Fruit fly (Drosophila melanogaster) whole organism, prepupa: Measurements from ENCODE around the gene Cals.
A peak's percentile ranks its signal among the peaks of the same experiment; 100 is the strongest.

Source experiments
- CG10631 ChIP-seq: fragments of 200-800 bp; sonication (Bioruptor generic); optimal IDR thresholded peaks from 2 replicates; lab custom pipeline; 2016; ENCODE audit warnings: missing biosample characterization, missing genetic modification characterization
- CG3032 ChIP-seq: fragments of 200-800 bp; optimal IDR thresholded peaks from 2 replicates; lab custom pipeline; 2019; ENCODE audit warnings: missing biosample characterization, mild to moderate bottlenecking, missing genetic modification characterization, moderate library complexity
- CG34406 ChIP-seq: fragments of 200-800 bp; sonication (Bioruptor generic); optimal IDR thresholded peaks from 3 replicates; lab custom pipeline; 2016; ENCODE audit warnings: missing biosample characterization, missing genetic modification characterization
- CG6276 ChIP-seq: fragments of 200-800 bp; sonication (Bioruptor generic); optimal IDR thresholded peaks from 2 replicates; lab custom pipeline; 2017; ENCODE audit warnings: missing biosample characterization, mild to moderate bottlenecking, missing genetic modification characterization
- CG6808 ChIP-seq: fragments of 200-800 bp; sonication (Bioruptor generic); optimal IDR thresholded peaks from 3 replicates; lab custom pipeline; 2017; ENCODE audit warnings: missing biosample characterization, missing genetic modification characterization, mild to moderate bottlenecking, moderate library complexity, missing genetic modification reagents
- CG7368 ChIP-seq: fragments of 200-800 bp; sonication (Bioruptor generic); optimal IDR thresholded peaks from 3 replicates; lab custom pipeline; 2016; ENCODE audit warnings: missing biosample characterization, missing genetic modification characterization
- CG8119 ChIP-seq: fragments of 200-800 bp; sonication (Bioruptor generic); IDR thresholded peaks from 3 replicates; pipeline ENCODE4 v1.3.6; 2022; ENCODE audit warnings: missing biosample characterization, missing genetic modification characterization
- CG8319 ChIP-seq: fragments of 200-800 bp; sonication (Bioruptor generic); optimal IDR thresholded peaks from 3 replicates; lab custom pipeline; 2016; ENCODE audit warnings: missing biosample characterization, missing genetic modification characterization
- CG9139 ChIP-seq: fragments of 200-800 bp; sonication (Bioruptor generic); optimal IDR thresholded peaks from 3 replicates; lab custom pipeline; 2017; ENCODE audit warnings: missing biosample characterization, mild to moderate bottlenecking, missing genetic modification characterization
- Eip75B ChIP-seq: fragments of 200-800 bp; sonication (Bioruptor generic); optimal IDR thresholded peaks from 3 replicates; lab custom pipeline; 2016; ENCODE audit warnings: missing biosample characterization, missing genetic modification characterization
- Ets96B ChIP-seq: fragments of 200-800 bp; optimal IDR thresholded peaks from 2 replicates; lab custom pipeline; 2019; ENCODE audit warnings: missing biosample characterization, mild to moderate bottlenecking, missing genetic modification characterization, moderate library complexity
- OdsH ChIP-seq: fragments of 200-800 bp; sonication (Bioruptor generic); optimal IDR thresholded peaks from 3 replicates; lab custom pipeline; 2016; ENCODE audit warnings: missing biosample characterization, missing genetic modification characterization
- Sox14 ChIP-seq: fragments of 200-800 bp; sonication (Bioruptor generic); optimal IDR thresholded peaks from 3 replicates; lab custom pipeline; 2016; ENCODE audit warnings: missing biosample characterization, missing genetic modification characterization
- Sox15 ChIP-seq: fragments of 200-800 bp; sonication (Bioruptor generic); optimal IDR thresholded peaks from 3 replicates; lab custom pipeline; 2016; ENCODE audit warnings: missing biosample characterization, missing genetic modification characterization
- achi ChIP-seq: fragments of 200-800 bp; sonication (Bioruptor generic); optimal IDR thresholded peaks from 3 replicates; lab custom pipeline; 2016; ENCODE audit warnings: missing biosample characterization, missing genetic modification characterization
- acj6 ChIP-seq: fragments of 200-800 bp; sonication (Bioruptor generic); optimal IDR thresholded peaks from 3 replicates; lab custom pipeline; 2016; ENCODE audit warnings: missing biosample characterization, missing genetic modification characterization
- dac ChIP-seq: fragments of 200-800 bp; sonication (Bioruptor generic); optimal IDR thresholded peaks from 2 replicates; lab custom pipeline; 2017; ENCODE audit warnings: missing biosample characterization, mild to moderate bottlenecking, missing genetic modification characterization
- dsx ChIP-seq: fragments of 200-800 bp; optimal IDR thresholded peaks from 3 replicates; lab custom pipeline; 2019; ENCODE audit warnings: missing biosample characterization, mild to moderate bottlenecking, missing genetic modification characterization, moderate library complexity; ENCODE audit not compliant: poor library complexity, severe bottlenecking
- eg ChIP-seq: fragments of 200-800 bp; sonication (Bioruptor generic); IDR thresholded peaks from 3 replicates; pipeline ENCODE4 v1.3.6; 2022; ENCODE audit warnings: missing biosample characterization, missing genetic modification characterization
- esn ChIP-seq: fragments of 200-800 bp; sonication (Bioruptor generic); optimal IDR thresholded peaks from 2 replicates; lab custom pipeline; 2016; ENCODE audit warnings: missing biosample characterization, mild to moderate bottlenecking, missing genetic modification characterization, moderate library complexity
- fd59A ChIP-seq: fragments of 200-800 bp; sonication (Bioruptor generic); optimal IDR thresholded peaks from 2 replicates; lab custom pipeline; 2017; ENCODE audit warnings: missing biosample characterization, mild to moderate bottlenecking, missing genetic modification characterization, missing genetic modification reagents
- fd85E ChIP-seq: fragments of 200-800 bp; sonication (Bioruptor generic); optimal IDR thresholded peaks from 3 replicates; lab custom pipeline; 2016; ENCODE audit warnings: missing biosample characterization, missing genetic modification characterization
- fkh ChIP-seq: fragments of 200-800 bp; sonication (Bioruptor generic); optimal IDR thresholded peaks from 3 replicates; lab custom pipeline; 2017; ENCODE audit warnings: missing biosample characterization, mild to moderate bottlenecking, missing genetic modification characterization, moderate library complexity
- lz ChIP-seq: fragments of 200-800 bp; sonication (Bioruptor generic); optimal IDR thresholded peaks from 3 replicates; lab custom pipeline; 2016; ENCODE audit warnings: missing biosample characterization, missing genetic modification characterization
- net ChIP-seq: fragments of 200-800 bp; sonication (Bioruptor generic); optimal IDR thresholded peaks from 3 replicates; lab custom pipeline; 2016; ENCODE audit warnings: missing biosample characterization, missing genetic modification characterization
- pdm3 ChIP-seq: fragments of 200-800 bp; sonication (Bioruptor generic); optimal IDR thresholded peaks from 3 replicates; lab custom pipeline; 2016; ENCODE audit warnings: missing biosample characterization, missing genetic modification characterization
- spab ChIP-seq: fragments of 200-800 bp; sonication (Bioruptor generic); optimal IDR thresholded peaks from 2 replicates; lab custom pipeline; 2017; ENCODE audit warnings: missing biosample characterization, mild to moderate bottlenecking, missing genetic modification characterization, missing genetic modification reagents
- ss ChIP-seq, 2 experiments: fragments of 200-800 bp; sonication (Bioruptor generic); optimal IDR thresholded peaks; 2 replicates in 1 of 2; 3 replicates in 1 of 2; lab custom pipeline; 2017 to 2018; ENCODE audit warnings: mild to moderate bottlenecking in 2 of 2, missing biosample characterization in 2 of 2, missing genetic modification characterization in 2 of 2, moderate library complexity in 1 of 2

Cals gene

DNA sequence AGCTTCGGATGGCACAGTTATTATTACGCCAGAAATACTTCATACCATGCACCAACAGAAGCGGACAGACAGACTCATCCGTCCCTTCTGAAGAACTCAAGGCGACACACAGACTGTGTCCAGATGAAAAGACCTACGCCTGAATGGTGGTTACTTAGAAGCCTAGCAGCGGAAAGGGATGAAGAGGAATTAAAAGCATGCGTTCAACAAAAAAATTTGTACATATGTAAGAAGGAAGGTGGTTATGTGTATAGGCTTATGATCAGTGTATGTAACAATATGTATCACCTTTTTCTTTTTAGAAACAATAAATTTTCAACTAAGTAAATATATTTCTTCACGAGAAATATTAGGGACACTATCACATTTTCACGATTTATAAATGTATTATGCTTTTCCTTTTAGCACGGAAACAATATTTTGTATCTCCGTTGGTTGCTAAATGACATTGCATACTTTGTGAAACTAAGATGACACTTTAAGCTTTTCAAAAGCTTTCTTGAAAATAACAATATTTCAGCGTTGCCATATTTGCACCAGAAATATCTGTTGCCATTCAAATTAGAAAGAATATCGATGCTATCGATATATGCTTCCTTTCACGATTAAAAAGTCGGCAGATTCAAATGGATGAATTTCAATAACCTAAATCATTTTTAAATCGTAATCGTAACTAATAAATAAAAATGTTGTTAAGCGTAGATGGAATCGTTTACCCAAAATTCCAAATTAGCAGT is 38.7 kb downstream of the Cals start, which contains the start of gene Actbeta:
Actbeta (minus strand) TSS at position 471 of the 737 bp plus-strand sequence.
- TF ChIP-seq CG8119 (GFP tag; lab: Robert Waterston, UW), result no peak
- TF ChIP-seq fd85E, result no peak

DNA sequence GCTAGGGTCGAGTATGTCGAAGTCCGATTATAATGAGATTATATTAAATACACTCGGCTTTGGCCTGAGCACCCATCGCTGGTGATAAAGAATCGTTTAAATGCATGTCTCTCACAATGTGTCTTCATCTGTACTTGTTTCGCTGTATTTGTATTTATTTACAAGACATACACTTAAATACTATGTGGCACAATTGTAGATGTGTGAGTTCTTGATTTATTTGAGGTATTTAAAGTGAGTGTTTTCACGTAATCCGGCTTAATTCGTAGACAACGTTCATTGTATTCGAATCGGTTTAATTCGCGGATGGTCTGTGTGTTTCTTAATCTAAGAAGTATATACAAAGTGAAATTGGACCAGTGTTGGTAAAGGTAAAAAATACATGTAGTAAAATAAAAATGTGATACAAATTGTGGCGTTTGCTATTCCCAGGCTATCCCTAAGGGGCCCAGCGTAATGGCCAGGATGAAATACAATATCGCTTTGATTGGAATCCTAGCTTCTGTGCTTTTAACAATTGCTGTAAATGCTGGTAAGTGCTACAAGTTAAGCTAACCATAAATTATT is 58.4 kb downstream of the Cals start, which contains the start of gene Zyx:
Zyx (minus strand) TSS at position 350 of the 567 bp plus-strand sequence.
- TF ChIP-seq Eip75B (GFP tag; lab: Kevin White, UChicago), result no peak
- no peak for TF ChIP-seq Sox14
- no peak for TF ChIP-seq eg
- TF ChIP-seq CG6276 (GFP tag; lab: Kevin White, UChicago), result no peak
- no peak for TF ChIP-seq CG9139
- TF ChIP-seq CG34406, result no peak
- TF ChIP-seq CG8319 (GFP tag; lab: Kevin White, UChicago), result no peak

DNA sequence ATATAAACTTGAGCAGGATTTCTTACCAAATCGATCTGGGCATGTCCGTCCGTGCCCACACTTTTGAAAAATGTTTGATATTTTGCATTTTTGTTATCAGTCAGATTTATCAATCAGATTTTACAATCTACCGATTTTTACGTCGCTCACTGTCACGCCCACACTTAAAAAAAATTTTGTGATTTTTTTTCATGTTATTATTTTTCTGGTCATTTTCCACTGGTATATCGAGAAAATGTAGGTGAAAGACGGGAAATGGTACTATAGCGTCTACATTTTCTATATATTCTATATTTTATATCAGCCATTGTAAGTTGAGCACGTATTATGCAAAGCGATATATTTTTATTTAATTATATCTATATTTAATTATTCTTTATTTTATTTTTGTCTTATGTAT is 58.9 kb downstream of the Cals start:
- TF ChIP-seq fkh (GFP tag; lab: Kevin White, UChicago) (no peak), esn (GFP tag; lab: Kevin White, UChicago) (peak; percentile 11), CG7368 (GFP tag; lab: Kevin White, UChicago) (no peak), OdsH (GFP tag; lab: Kevin White, UChicago) (peak; percentile 46), CG10631 (peak; percentile 1), acj6 (GFP tag; lab: Kevin White, UChicago) (peak; percentile 26), CG8319 (GFP tag; lab: Kevin White, UChicago) (no peak), dsx (GFP tag; lab: Kevin White, UChicago) (no peak), pdm3 (GFP tag; lab: Kevin White, UChicago) (no peak), Ets96B (peak; percentile 27), achi (peak; percentile 36)

DNA sequence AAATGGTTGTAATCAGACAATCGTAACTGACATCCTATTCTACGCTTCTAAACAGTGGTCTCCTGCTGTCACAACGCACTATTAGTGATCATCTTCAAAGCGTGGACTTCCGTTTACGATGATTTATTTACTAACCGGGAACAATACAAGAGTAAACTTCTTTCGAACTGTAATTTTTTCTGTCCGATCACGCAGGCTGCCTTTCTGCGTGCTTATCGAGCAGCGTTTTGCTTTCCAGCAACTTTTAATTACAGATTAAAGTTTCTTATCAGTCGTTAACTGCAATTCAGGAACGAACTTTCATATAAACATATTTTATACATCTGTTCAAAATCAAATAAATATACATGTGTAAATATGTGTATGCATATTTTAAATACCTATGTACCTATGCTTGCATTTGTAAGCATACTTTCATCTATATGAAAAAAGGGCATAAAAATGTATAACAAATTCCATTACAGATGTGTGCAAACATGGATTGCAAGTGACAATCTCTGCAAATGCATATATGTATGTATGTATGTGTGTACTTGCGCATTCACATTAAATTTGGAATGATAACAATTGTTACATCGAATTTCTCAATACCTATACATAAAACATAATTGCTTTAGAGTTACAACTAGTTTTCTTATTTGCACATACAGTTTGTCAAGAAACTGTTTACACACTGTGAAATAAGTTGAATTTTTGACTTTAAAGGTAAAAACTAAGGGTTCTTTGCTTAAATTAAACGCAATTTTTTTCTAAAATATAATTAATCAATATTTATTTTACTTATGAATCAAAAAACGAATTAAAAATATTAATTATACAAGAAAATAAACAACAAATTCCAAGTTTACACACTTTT is 60.0 kb downstream of the Cals start:
- no peak for TF ChIP-seq CG6276 (GFP tag; lab: Kevin White, UChicago)
- no peak for TF ChIP-seq ss (GFP tag; optimal IDR thresholded peaks at IDR 0.05; lab: Kevin White, UChicago)
- no peak for TF ChIP-seq spab
- TF ChIP-seq CG3032 (tag; lab: Kevin White, UChicago), result no peak
- TF ChIP-seq Sox15 (GFP tag; lab: Kevin White, UChicago), result no peak
- no peak for TF ChIP-seq lz
- no peak for TF ChIP-seq CG6808 (GFP tag; lab: Kevin White, UChicago)
- TF ChIP-seq OdsH (GFP tag; lab: Kevin White, UChicago), result no peak
- no peak for TF ChIP-seq CG10631
- TF ChIP-seq dac, result no peak
- TF ChIP-seq CG7368 (GFP tag; lab: Kevin White, UChicago), result no peak
- no peak for TF ChIP-seq net (GFP tag; lab: Kevin White, UChicago)
- TF ChIP-seq fd59A (GFP tag; lab: Kevin White, UChicago), result no peak
